Worm (Caenorhabditis elegans) whole organism, young adult: ENCODE results near the gene amt-4.

Experiments used
- ama-1 ChIP-seq, 3 experiments: fragments of 150-350 bp in 1 of 3; sonication (generic microtip) in 2 of 3; optimal IDR thresholded peaks; 2 replicates each; lab custom pipeline; 2014 to 2018; ENCODE audit warnings: missing biosample characterization in 2 of 3, missing genetic modification characterization in 2 of 3, missing genetic modification reagents in 2 of 3
- aptf-3 ChIP-seq: fragments of 200-800 bp; sonication (Bioruptor generic); IDR thresholded peaks from 2 replicates; pipeline ENCODE4 v1.3.6; 2022; ENCODE audit warnings: missing genetic modification characterization, missing compliant biosample characterization
- die-1 ChIP-seq: sonication (generic microtip); optimal IDR thresholded peaks from 2 replicates; lab custom pipeline; 2016; ENCODE audit warnings: missing genotype, mild to moderate bottlenecking, missing genetic modification characterization, missing compliant biosample characterization
- dpff-1 ChIP-seq: sonication (generic microtip); optimal IDR thresholded peaks from 2 replicates; lab custom pipeline; 2017; ENCODE audit warnings: mild to moderate bottlenecking, missing genetic modification characterization, missing compliant biosample characterization
- nhr-90 ChIP-seq: sonication (generic microtip); optimal IDR thresholded peaks from 2 replicates; lab custom pipeline; 2016; ENCODE audit warnings: missing genotype, mild to moderate bottlenecking, missing genetic modification characterization, missing compliant biosample characterization
- pha-4 ChIP-seq: fragments of 150-350 bp; sonication (generic microtip); optimal IDR thresholded peaks from 2 replicates; lab custom pipeline; 2014; ENCODE audit warnings: missing biosample characterization, missing genetic modification reagents, missing genetic modification characterization
- snpc-4 ChIP-seq, 5 experiments: fragments of 150-350 bp in 1 of 5; sonication (generic microtip) in 4 of 5; optimal IDR thresholded peaks; 2 replicates each; lab custom pipeline; 2014 to 2018; ENCODE audit warnings: missing genetic modification characterization in 5 of 5, missing biosample characterization in 3 of 5, antibody characterized with exemption in 2 of 5, mild to moderate bottlenecking in 2 of 5, missing compliant biosample characterization in 2 of 5, missing genotype in 2 of 5, moderate library complexity in 2 of 5, missing genetic modification reagents in 1 of 5
- unc-62 ChIP-seq: fragments of 150-350 bp; optimal IDR thresholded peaks from 2 replicates; lab custom pipeline; 2014; ENCODE audit warnings: missing biosample characterization, missing genetic modification reagents, missing genetic modification characterization

- no peak for TF ChIP-seq aptf-3
- no peak for TF ChIP-seq die-1
- no peak for TF ChIP-seq ama-1 (optimal IDR thresholded peaks at IDR 0.05; lab: Kevin White, UChicago)
- no peak for TF ChIP-seq ama-1 (GFP tag; optimal IDR thresholded peaks at IDR 0.05; lab: Kevin White, UChicago)
- no peak for TF ChIP-seq unc-62 (GFP tag; lab: Kevin White, UChicago)
- TF ChIP-seq dpff-1: no peak
- no peak for TF ChIP-seq snpc-4 (GFP tag; optimal IDR thresholded peaks at IDR 0.05; lab: Kevin White, UChicago)
- TF ChIP-seq snpc-4 (tag; optimal IDR thresholded peaks at IDR 0.05; lab: Kevin White, UChicago): no peak
- TF ChIP-seq pha-4 (tag; lab: Kevin White, UChicago): no peak
- TF ChIP-seq nhr-90 (tag; lab: Kevin White, UChicago): no peak
Measured at ce11 chrX:4604185-4604584, 39.1 kb downstream of the amt-4 start.
